Worm (Caenorhabditis elegans): Measurements from ENCODE around the gene R07E4.5.

DNA sequence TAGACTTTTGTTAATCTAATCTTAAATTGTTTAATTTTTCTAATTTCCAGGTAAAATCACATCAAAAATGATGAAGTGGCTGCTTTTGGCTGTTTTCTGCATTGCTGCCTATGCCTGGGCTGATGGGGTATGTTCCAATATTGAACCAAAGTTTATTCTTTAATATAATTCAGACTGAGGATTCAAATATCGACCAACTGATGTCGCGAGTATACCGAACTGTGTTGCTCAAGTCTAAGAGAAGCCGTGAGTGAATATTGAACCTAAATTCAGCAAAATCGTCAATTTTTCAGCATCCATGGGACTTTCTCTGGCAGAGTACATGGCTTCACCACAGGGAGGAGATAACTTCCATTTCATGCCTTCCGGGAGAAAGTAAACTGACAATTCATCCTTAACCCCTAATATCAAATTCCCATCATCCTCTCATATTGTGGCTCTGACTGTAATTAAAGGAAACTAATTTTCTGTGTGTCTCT is 48.3 kb downstream of the R07E4.5 start, which contains the start of gene nlp-49:
- TF ChIP-seq nhr-10 (tag; optimal IDR thresholded peaks at IDR 0.05) (no peak), daf-16 (GFP tag; optimal IDR thresholded peaks at IDR 0.05) (no peak), daf-16 (tag; optimal IDR thresholded peaks at IDR 0.05) (no peak), R02D3.7 (tag; optimal IDR thresholded peaks at IDR 0.05) (no peak), ama-1 (optimal IDR thresholded peaks at IDR 0.05) (no peak), nhr-76 (tag; optimal IDR thresholded peaks at IDR 0.05) (no peak), lin-29 (GFP tag; IDR thresholded peaks at IDR 0.05) (no peak), mxl-2 (GFP tag; conservative IDR thresholded peaks at IDR 0.05) (no peak), skn-1 (tag; optimal IDR thresholded peaks at IDR 0.05) (no peak)

All from whole organism, L4 larva.